Worm (Caenorhabditis elegans) whole organism, early embryonic: ENCODE results near the gene fln-1.

Experiments
- B0310.2 ChIP-seq: sonication (generic microtip); optimal IDR thresholded peaks from 2 replicates; lab custom pipeline; 2016; ENCODE audit warnings: mild to moderate bottlenecking, missing genetic modification characterization, missing compliant biosample characterization
- F13C5.2 ChIP-seq: sonication (generic microtip); optimal IDR thresholded peaks from 2 replicates; lab custom pipeline; 2017; ENCODE audit warnings: mild to moderate bottlenecking, missing genetic modification characterization, inconsistent platforms, missing compliant biosample characterization
- aly-1 ChIP-seq: sonication (generic microtip); optimal IDR thresholded peaks from 2 replicates; lab custom pipeline; 2016; ENCODE audit warnings: missing genetic modification characterization, missing compliant biosample characterization
- ama-1 ChIP-seq: fragments of 150-350 bp; optimal IDR thresholded peaks from 2 replicates; lab custom pipeline; 2014
- ceh-13 ChIP-seq: fragments of 200-800 bp; sonication (Bioruptor generic); optimal IDR thresholded peaks from 2 replicates; lab custom pipeline; 2018; ENCODE audit warnings: mild to moderate bottlenecking, missing genetic modification characterization, missing compliant biosample characterization
- ceh-36 ChIP-seq: sonication (generic microtip); optimal IDR thresholded peaks from 2 replicates; lab custom pipeline; 2016; ENCODE audit warnings: missing genetic modification characterization, inconsistent platforms, missing compliant biosample characterization
- ets-7 ChIP-seq: sonication (generic microtip); optimal IDR thresholded peaks from 2 replicates; lab custom pipeline; 2016; ENCODE audit warnings: missing genotype, missing genetic modification characterization, missing compliant biosample characterization
- flt-1 ChIP-seq: fragments of 200-800 bp; sonication (Bioruptor generic); IDR thresholded peaks from 2 replicates; pipeline ENCODE4 v1.3.6; 2022; ENCODE audit warnings: missing genetic modification characterization, missing compliant biosample characterization
- hmbx-1 ChIP-seq: sonication (generic microtip); optimal IDR thresholded peaks from 2 replicates; lab custom pipeline; 2016; ENCODE audit warnings: mild to moderate bottlenecking, missing genetic modification characterization, missing compliant biosample characterization
- hmg-4 ChIP-seq: fragments of 200-800 bp; sonication (Bioruptor generic); optimal IDR thresholded peaks from 2 replicates; lab custom pipeline; 2018; ENCODE audit warnings: mild to moderate bottlenecking, missing genetic modification characterization, missing compliant biosample characterization
- hnd-1 ChIP-seq: sonication (generic microtip); optimal IDR thresholded peaks from 2 replicates; lab custom pipeline; 2016; ENCODE audit warnings: missing genetic modification characterization, missing compliant biosample characterization
- pes-1 ChIP-seq: fragments of 200-800 bp; sonication (Bioruptor generic); IDR thresholded peaks from 2 replicates; pipeline ENCODE4 v1.3.6; 2022; ENCODE audit warnings: missing genetic modification reagents, missing genetic modification characterization, missing compliant biosample characterization
- scrt-1 ChIP-seq: fragments of 200-800 bp; sonication (Bioruptor generic); IDR thresholded peaks from 2 replicates; pipeline ENCODE4 v1.3.6; 2022; ENCODE audit warnings: missing genetic modification characterization, missing compliant biosample characterization
- sea-1 ChIP-seq: fragments of 200-800 bp; sonication (Bioruptor generic); conservative IDR thresholded peaks from 2 replicates; pipeline ENCODE4 v1.3.6; 2022; ENCODE audit warnings: missing genetic modification characterization, missing compliant biosample characterization
- tbx-11 ChIP-seq: fragments of 200-800 bp; sonication (Bioruptor generic); IDR thresholded peaks from 2 replicates; pipeline ENCODE4 v1.3.6; 2022; ENCODE audit warnings: missing genetic modification characterization, missing compliant biosample characterization
- tbx-37 ChIP-seq: fragments of 200-800 bp; sonication (Bioruptor generic); conservative IDR thresholded peaks from 2 replicates; pipeline ENCODE4 v1.3.6; 2022; ENCODE audit warnings: missing genetic modification reagents, missing genetic modification characterization, missing compliant biosample characterization
- tra-4 ChIP-seq: sonication (generic microtip); optimal IDR thresholded peaks from 2 replicates; lab custom pipeline; 2017; ENCODE audit warnings: missing genetic modification characterization, missing compliant biosample characterization

The fln-1 gene

DNA sequence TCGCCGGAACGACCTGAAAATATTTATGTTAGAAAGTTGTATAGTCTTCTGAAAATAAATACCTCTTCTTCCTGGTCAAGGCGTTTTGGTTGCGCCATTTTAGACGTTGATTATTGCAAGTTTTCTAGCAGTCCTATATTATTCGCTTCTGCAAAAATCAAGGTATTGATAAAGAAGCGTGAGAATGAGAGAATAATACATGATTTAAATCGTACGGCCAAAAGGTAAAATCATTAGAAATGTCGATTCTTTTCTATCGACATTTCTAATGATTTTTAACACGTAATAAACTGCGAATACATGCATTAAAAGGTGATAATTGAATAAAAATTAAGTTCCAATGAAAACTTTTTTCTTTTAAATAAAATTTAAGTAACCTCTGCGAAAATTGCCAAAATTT is at the start of gene fln-1:
fln-1 (minus strand) TSS at position 101 of the 400 bp plus-strand sequence.
- TF ChIP-seq B0310.2 (tag; lab: Kevin White, UChicago) (no peak), tbx-37 (GFP tag; lab: Robert Waterston, UW) (no peak), sea-1 (GFP tag; lab: Robert Waterston, UW) (no peak), ets-7 (no peak), ceh-36 (tag; lab: Kevin White, UChicago) (no peak), hnd-1 (tag; lab: Kevin White, UChicago) (no peak), tbx-11 (GFP tag; lab: Robert Waterston, UW) (no peak), scrt-1 (GFP tag; lab: Robert Waterston, UW) (no peak), ama-1 (lab: Kevin White, UChicago) (no peak), hmg-4 (no peak), F13C5.2 (tag; lab: Kevin White, UChicago) (no peak), tra-4 (tag; lab: Kevin White, UChicago) (no peak), aly-1 (tag; lab: Kevin White, UChicago) (no peak), ceh-13 (GFP tag; lab: Kevin White, UChicago) (no peak), hmbx-1 (tag; lab: Kevin White, UChicago) (no peak), flt-1 (GFP tag; lab: Robert Waterston, UW) (no peak)

DNA sequence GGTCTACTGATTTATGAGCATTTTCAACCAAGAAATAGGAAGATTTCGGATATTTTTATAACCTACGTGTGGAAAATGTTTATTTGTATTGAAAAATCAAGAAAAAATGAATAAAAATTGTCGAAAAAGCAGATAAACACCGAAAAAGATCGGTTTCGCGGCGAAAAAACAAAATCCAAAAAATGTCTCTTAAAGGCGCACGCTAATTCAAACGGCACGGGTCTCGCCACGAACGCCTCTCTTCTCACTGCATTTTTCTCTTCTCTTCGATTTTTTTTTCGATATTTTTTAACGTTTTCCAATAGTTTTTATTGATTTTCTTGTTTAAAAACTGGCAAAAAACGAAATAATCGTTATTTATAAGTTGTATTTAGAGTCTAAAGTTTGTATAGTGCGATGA is 49.7 kb upstream of the fln-1 start:
- TF ChIP-seq flt-1 (GFP tag; lab: Robert Waterston, UW) (no peak), scrt-1 (GFP tag; lab: Robert Waterston, UW) (no peak)

DNA sequence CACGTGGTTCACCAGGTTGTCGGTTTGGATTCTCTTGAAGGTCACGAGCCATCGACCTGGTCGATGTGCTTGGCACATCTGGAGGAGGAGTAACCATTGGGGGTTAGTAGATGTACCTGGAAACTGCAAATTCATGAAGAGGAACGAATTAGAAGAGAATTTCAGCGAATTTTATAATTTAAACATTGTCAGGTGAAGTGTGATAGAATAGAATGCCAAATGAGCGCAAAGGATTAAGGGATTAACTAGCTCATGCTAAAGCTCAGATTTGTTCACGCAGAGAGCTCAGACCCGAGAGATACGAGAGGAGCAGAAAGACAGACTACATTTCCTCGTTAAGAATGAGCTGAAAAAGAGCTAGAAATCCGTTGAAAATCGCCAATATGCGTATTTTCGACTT is 49.2 kb upstream of the fln-1 start, which contains the start of gene daf-18:
daf-18 (minus strand) TSS at position 126 of the 400 bp plus-strand sequence.
- peak; percentile 74 for TF ChIP-seq ceh-36 (tag; lab: Kevin White, UChicago)
- no peak for TF ChIP-seq hnd-1 (tag; lab: Kevin White, UChicago)

DNA sequence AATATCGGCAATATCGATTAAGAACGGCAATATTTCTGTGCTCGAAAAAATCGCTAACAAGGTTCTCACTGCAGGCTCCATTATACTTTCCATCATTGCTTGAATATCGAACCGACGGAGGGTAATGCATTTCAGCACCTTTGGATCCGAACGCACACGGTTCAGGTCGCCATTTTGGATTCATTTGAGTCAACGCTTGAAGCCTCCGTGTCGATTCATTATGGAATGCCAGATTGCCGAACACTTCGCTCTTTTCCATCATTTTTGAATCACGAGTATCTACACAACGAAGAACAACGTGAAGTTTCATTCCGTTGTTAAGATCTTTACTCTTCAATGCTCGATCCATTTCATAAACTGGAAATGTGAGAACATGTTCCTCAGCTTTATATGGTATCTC is 46.3 kb upstream of the fln-1 start:
- no peak for TF ChIP-seq hmbx-1 (tag; lab: Kevin White, UChicago)
- no peak for TF ChIP-seq scrt-1 (GFP tag; lab: Robert Waterston, UW)
- TF ChIP-seq hmg-4: no peak
- no peak for TF ChIP-seq B0310.2 (tag; lab: Kevin White, UChicago)
- TF ChIP-seq tbx-37 (GFP tag; lab: Robert Waterston, UW): no peak
- TF ChIP-seq sea-1 (GFP tag; lab: Robert Waterston, UW): no peak
- TF ChIP-seq hnd-1 (tag; lab: Kevin White, UChicago): no peak
- TF ChIP-seq pes-1 (GFP tag; lab: Robert Waterston, UW): no peak
- no peak for TF ChIP-seq flt-1 (GFP tag; lab: Robert Waterston, UW)
- TF ChIP-seq F13C5.2 (tag; lab: Kevin White, UChicago): no peak
- no peak for TF ChIP-seq ceh-13 (GFP tag; lab: Kevin White, UChicago)

DNA sequence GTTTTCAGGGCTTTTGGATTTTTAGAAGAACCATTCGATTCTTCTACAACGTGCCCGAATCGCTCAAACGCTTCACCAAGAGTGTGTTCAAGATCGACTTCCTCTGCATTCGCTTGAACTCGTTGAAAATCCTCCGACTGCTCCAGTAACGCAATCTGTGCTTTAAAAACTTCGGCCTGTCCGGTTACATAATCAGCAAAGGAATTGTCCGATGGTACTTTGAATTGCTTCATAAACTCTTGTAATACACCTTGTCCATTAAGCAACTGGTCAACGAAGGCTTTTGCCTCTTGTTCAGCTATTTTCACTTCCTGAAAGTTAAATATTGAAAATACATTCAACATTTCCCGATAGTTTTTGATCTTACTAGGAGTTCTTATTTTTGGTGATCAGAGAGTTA is 44.9 kb upstream of the fln-1 start:
- TF ChIP-seq hnd-1 (tag; lab: Kevin White, UChicago) (no peak), ceh-36 (tag; lab: Kevin White, UChicago) (no peak), tra-4 (tag; lab: Kevin White, UChicago) (no peak), sea-1 (GFP tag; lab: Robert Waterston, UW) (no peak), hmbx-1 (tag; lab: Kevin White, UChicago) (no peak), ceh-13 (GFP tag; lab: Kevin White, UChicago) (no peak), ama-1 (lab: Kevin White, UChicago) (no peak), hmg-4 (no peak)

DNA sequence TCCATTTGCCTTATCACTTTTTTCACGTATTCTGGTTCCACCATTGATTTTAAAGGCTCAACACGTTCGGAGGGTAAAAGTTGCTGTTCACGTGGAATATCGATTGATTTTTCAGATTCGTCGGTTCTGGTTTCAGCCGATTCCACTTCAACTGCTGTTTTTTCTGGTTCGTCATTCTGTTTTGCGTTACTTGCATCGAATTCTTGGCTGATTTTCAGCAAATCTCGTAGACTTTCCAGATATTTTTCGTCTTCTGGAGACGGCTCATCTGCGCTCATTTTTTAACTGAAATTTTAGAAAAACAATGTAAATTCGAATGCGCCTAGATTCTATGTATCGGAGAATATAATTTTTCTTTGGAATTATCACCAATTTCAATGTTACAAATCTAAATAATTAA is 43.9 kb upstream of the fln-1 start, which contains the start of gene eri-1:
eri-1 (minus strand) TSS at position 285 of the 400 bp plus-strand sequence.
- no peak for TF ChIP-seq F13C5.2 (tag; lab: Kevin White, UChicago)
- no peak for TF ChIP-seq hnd-1 (tag; lab: Kevin White, UChicago)
- TF ChIP-seq pes-1 (GFP tag; lab: Robert Waterston, UW): no peak
- TF ChIP-seq ama-1 (lab: Kevin White, UChicago): no peak
- no peak for TF ChIP-seq sea-1 (GFP tag; lab: Robert Waterston, UW)
- TF ChIP-seq tbx-37 (GFP tag; lab: Robert Waterston, UW): no peak
- TF ChIP-seq aly-1 (tag; lab: Kevin White, UChicago): no peak
- TF ChIP-seq ets-7: no peak
- no peak for TF ChIP-seq tra-4 (tag; lab: Kevin White, UChicago)
- TF ChIP-seq hmbx-1 (tag; lab: Kevin White, UChicago): no peak
- no peak for TF ChIP-seq B0310.2 (tag; lab: Kevin White, UChicago)
- TF ChIP-seq ceh-36 (tag; lab: Kevin White, UChicago): no peak
- TF ChIP-seq ceh-13 (GFP tag; lab: Kevin White, UChicago): no peak
- no peak for TF ChIP-seq scrt-1 (GFP tag; lab: Robert Waterston, UW)

DNA sequence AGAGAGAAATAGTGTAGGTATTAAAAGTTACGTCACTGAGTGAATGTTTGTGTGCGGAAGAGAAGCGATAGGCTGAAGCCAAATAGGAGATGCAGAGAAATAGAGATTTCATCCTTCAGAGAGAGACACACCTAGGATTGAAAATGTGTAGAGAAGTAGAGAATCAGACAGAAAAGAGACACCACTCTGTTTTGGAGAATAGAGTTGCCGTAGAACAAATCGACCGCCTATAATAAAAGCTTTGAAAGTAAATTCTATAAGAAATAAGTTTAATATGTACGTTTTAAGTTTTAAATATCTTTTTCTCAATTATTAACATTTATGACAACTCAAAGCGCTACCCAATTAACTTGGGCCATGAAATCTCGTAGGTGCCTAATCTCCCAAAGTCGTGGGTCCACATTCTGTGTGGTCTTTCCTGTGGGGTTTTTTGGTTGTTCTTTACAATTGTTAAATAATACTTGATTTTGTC is 34.6 kb upstream of the fln-1 start, which contains the start of gene T07A9.12:
T07A9.12 (plus strand) TSS at position 448 of the 472 bp plus-strand sequence.
- TF ChIP-seq ets-7: peak; percentile 12
- no peak for TF ChIP-seq hmbx-1 (tag; lab: Kevin White, UChicago)

DNA sequence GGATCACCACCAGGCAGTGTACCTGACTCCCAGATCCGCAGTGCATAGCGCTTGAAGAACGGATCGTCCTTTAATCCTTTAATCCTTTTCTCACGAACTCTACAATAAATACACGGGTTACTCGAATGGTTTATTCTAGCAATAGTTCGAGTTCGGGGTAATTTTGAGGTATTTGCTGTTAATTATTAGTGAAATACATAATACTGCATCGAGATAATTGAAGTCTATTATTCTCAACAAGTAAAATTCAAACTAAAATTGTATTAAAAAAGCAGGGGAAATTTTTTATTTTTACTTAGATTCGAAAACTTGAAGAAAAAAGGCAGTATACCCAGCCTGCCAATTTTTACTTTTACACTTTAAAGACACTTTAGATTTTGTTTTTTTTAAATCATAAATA is 34.1 kb upstream of the fln-1 start, which contains the start of gene kgb-1:
kgb-1 (minus strand) TSS at position 101 of the 400 bp plus-strand sequence.
- TF ChIP-seq B0310.2 (tag; lab: Kevin White, UChicago): no peak
- TF ChIP-seq hnd-1 (tag; lab: Kevin White, UChicago): no peak
- TF ChIP-seq ets-7: no peak
- no peak for TF ChIP-seq tbx-37 (GFP tag; lab: Robert Waterston, UW)
- peak; percentile 66 for TF ChIP-seq ceh-36 (tag; lab: Kevin White, UChicago)
